Worm (Caenorhabditis elegans) whole organism, L3 larva: ENCODE results near the gene cls-2.

Experiments
- ZK546.5 ChIP-seq: sonication (generic microtip); optimal IDR thresholded peaks from 2 replicates; lab custom pipeline; 2017; ENCODE audit warnings: missing biosample characterization, missing genetic modification characterization
- egl-27 ChIP-seq: sonication (generic microtip); optimal IDR thresholded peaks from 4 replicates; lab custom pipeline; 2017; ENCODE audit warnings: missing biosample characterization, missing genetic modification reagents, missing genetic modification characterization
- fkh-10 ChIP-seq: sonication (generic microtip); optimal IDR thresholded peaks from 2 replicates; lab custom pipeline; 2017; ENCODE audit warnings: missing biosample characterization, missing genetic modification reagents, missing genetic modification characterization
- fos-1 ChIP-seq: fragments of 150-350 bp; optimal IDR thresholded peaks from 2 replicates; lab custom pipeline; 2014; ENCODE audit warnings: missing biosample characterization, missing genetic modification characterization
- lin-15B ChIP-seq: fragments of 150-350 bp; optimal IDR thresholded peaks from 2 replicates; lab custom pipeline; 2014; ENCODE audit warnings: missing biosample characterization, missing genetic modification characterization
- nhr-77 ChIP-seq: fragments of 150-350 bp; optimal IDR thresholded peaks from 2 replicates; lab custom pipeline; 2014; ENCODE audit warnings: missing biosample characterization, missing genetic modification characterization
- pha-4 ChIP-seq: fragments of 150-350 bp; optimal IDR thresholded peaks from 2 replicates; lab custom pipeline; 2014; ENCODE audit warnings: missing biosample characterization, missing genetic modification reagents, missing genetic modification characterization
- snpc-4 ChIP-seq: fragments of 150-350 bp; optimal IDR thresholded peaks from 2 replicates; lab custom pipeline; 2014; ENCODE audit warnings: missing biosample characterization, missing genetic modification characterization
- tbx-2 ChIP-seq: sonication (generic microtip); optimal IDR thresholded peaks from 2 replicates; lab custom pipeline; 2016; ENCODE audit warnings: mild to moderate bottlenecking, missing genetic modification characterization, missing compliant biosample characterization
- ztf-11 ChIP-seq: fragments of 150-350 bp; optimal IDR thresholded peaks from 2 replicates; lab custom pipeline; 2014; ENCODE audit warnings: missing biosample characterization, missing genetic modification characterization

DNA sequence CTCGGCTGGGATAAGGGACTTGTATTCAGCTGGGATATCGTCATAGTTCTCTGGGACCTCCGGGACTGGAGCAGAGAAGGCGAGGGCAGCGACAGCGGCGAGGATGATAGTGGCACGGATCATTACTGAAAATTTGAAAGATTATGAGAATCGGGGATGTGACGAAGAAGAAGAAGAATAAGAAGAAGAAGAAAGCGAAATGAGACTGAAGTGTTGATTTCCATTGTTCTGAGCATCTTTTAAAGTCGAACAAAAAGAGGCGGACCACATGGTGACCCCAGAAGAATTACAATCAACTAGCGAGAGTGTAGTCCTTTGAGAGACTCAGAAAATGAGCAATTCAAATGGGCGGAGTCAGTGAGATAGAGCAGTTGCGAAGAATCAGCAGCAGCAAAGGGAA lies 26.2 kb downstream of the cls-2 start, which contains the start of gene far-1:
- no peak for TF ChIP-seq lin-15B
- TF ChIP-seq ZK546.5 (tag; lab: Kevin White, UChicago), result no peak
- no peak for TF ChIP-seq tbx-2 (tag; lab: Kevin White, UChicago)
- TF ChIP-seq pha-4 (tag; lab: Kevin White, UChicago), result no peak
- no peak for TF ChIP-seq fkh-10
- no peak for TF ChIP-seq ztf-11 (tag; lab: Kevin White, UChicago)
- no peak for TF ChIP-seq nhr-77 (tag; lab: Kevin White, UChicago)
- TF ChIP-seq snpc-4, result no peak
- no peak for TF ChIP-seq fos-1
- TF ChIP-seq egl-27 (tag; lab: Kevin White, UChicago), result no peak
